Fruit fly (Drosophila melanogaster): ENCODE measurements around the gene Obp69a.

Obp69a gene

dm6 chr3L:12420437-12420836 is 24.5 kb downstream of the Obp69a start (continued):
- no peak for TF ChIP-seq CG7368 (GFP tag; optimal IDR thresholded peaks at IDR 0.05)
- TF ChIP-seq Ets21C (GFP tag; optimal IDR thresholded peaks at IDR 0.05): no peak
- TF ChIP-seq CG31627 (GFP tag; optimal IDR thresholded peaks at IDR 0.05): peak; percentile 9
- TF ChIP-seq net (GFP tag; optimal IDR thresholded peaks at IDR 0.05): no peak
- no peak for TF ChIP-seq CG6808 (GFP tag; optimal IDR thresholded peaks at IDR 0.05)
- TF ChIP-seq CG16779 (tag; optimal IDR thresholded peaks at IDR 0.05): no peak
- no peak for TF ChIP-seq Sox15 (GFP tag; optimal IDR thresholded peaks at IDR 0.05)
- TF ChIP-seq cyc (GFP tag; optimal IDR thresholded peaks at IDR 0.05): peak; percentile 64
- TF ChIP-seq CG8119 (GFP tag; IDR thresholded peaks at IDR 0.05): no peak
- no peak for TF ChIP-seq Smox (GFP tag; optimal IDR thresholded peaks at IDR 0.05)
- TF ChIP-seq CG6163 (GFP tag; IDR thresholded peaks at IDR 0.05): 0 out of 3 replicates have a peak, but pooled peaks have one; percentile 38
- no peak for TF ChIP-seq Gug (GFP tag; IDR thresholded peaks at IDR 0.05)
- TF ChIP-seq CG11294 (GFP tag; IDR thresholded peaks at IDR 0.05): no peak
- no peak for TF ChIP-seq CG6854 (GFP tag; optimal IDR thresholded peaks at IDR 0.05)
- TF ChIP-seq CG11902 (GFP tag; optimal IDR thresholded peaks at IDR 0.05): no peak
- TF ChIP-seq dsx (GFP tag; optimal IDR thresholded peaks at IDR 0.05; ENCODE audit: poor library complexity, severe bottlenecking): peak; percentile 25
- TF ChIP-seq vri (GFP tag; optimal IDR thresholded peaks at IDR 0.05): no peak

- no peak for TF ChIP-seq CG9139 (GFP tag; optimal IDR thresholded peaks at IDR 0.05)
- TF ChIP-seq CG6163 (GFP tag; IDR thresholded peaks at IDR 0.05): 0 out of 3 replicates have a peak, but pooled peaks have one; percentile 7
- no peak for TF ChIP-seq Ets21C (GFP tag; optimal IDR thresholded peaks at IDR 0.05)
- TF ChIP-seq CG10631 (GFP tag; optimal IDR thresholded peaks at IDR 0.05): no peak
- TF ChIP-seq CG6276 (GFP tag; optimal IDR thresholded peaks at IDR 0.05): no peak
- TF ChIP-seq eg (GFP tag; IDR thresholded peaks at IDR 0.05): peak; percentile 30; the same call in 1 of the 3 replicates
- no peak for TF ChIP-seq CG3032 (tag; optimal IDR thresholded peaks at IDR 0.05)
- TF ChIP-seq CG3919 (GFP tag; optimal IDR thresholded peaks at IDR 0.05): peak; percentile 61
These were observed 36.5 kb downstream of the Obp69a start, which contains the start of gene toe for dm6 chr3L:12432392-12433012. Gene toe (minus strand): TSS chr3L:12432668.

dm6 chr3L:12433710-12434109 is 37.7 kb downstream of the Obp69a start:
- TF ChIP-seq svp (GFP tag) (peak; percentile 53), CG8319 (GFP tag; optimal IDR thresholded peaks at IDR 0.05) (no peak), CG6854 (GFP tag; optimal IDR thresholded peaks at IDR 0.05) (no peak), Eip93F (GFP tag; optimal IDR thresholded peaks at IDR 0.05) (no peak), spab (GFP tag; optimal IDR thresholded peaks at IDR 0.05) (no peak), CG7368 (GFP tag; optimal IDR thresholded peaks at IDR 0.05) (peak; percentile 40), lz (GFP tag; optimal IDR thresholded peaks at IDR 0.05) (no peak), Blimp-1 (GFP tag; optimal IDR thresholded peaks at IDR 0.05) (no peak)

dm6 chr3L:12434432-12434831 is 38.5 kb downstream of the Obp69a start:
- TF ChIP-seq CG16779 (tag; optimal IDR thresholded peaks at IDR 0.05) (no peak), Hr4 (GFP tag; optimal IDR thresholded peaks at IDR 0.05) (no peak), vri (GFP tag; optimal IDR thresholded peaks at IDR 0.05) (peak; percentile 76), CG6276 (GFP tag; optimal IDR thresholded peaks at IDR 0.05) (no peak), fkh (GFP tag; optimal IDR thresholded peaks at IDR 0.05) (peak; percentile 60)

dm6 chr3L:12442593-12442992 is 46.6 kb downstream of the Obp69a start:
- TF ChIP-seq Eip75B (GFP tag; optimal IDR thresholded peaks at IDR 0.05): peak; percentile 55
- TF ChIP-seq topi (GFP tag; optimal IDR thresholded peaks at IDR 0.05): peak; percentile 64
- peak; percentile 35 for TF ChIP-seq spab (GFP tag; optimal IDR thresholded peaks at IDR 0.05)
- TF ChIP-seq dsx (GFP tag; optimal IDR thresholded peaks at IDR 0.05; ENCODE audit: poor library complexity, severe bottlenecking): peak; percentile 87
- TF ChIP-seq pdm3 (GFP tag; optimal IDR thresholded peaks at IDR 0.05): peak; percentile 78
- peak; percentile 70 for TF ChIP-seq acj6 (GFP tag; optimal IDR thresholded peaks at IDR 0.05)
- TF ChIP-seq fd85E (GFP tag; optimal IDR thresholded peaks at IDR 0.05): no peak
- TF ChIP-seq Met (GFP tag; optimal IDR thresholded peaks at IDR 0.05): peak; percentile 77
- peak; percentile 76 for TF ChIP-seq CG6808 (GFP tag; optimal IDR thresholded peaks at IDR 0.05)
- peak; percentile 75 for TF ChIP-seq Smox (GFP tag; optimal IDR thresholded peaks at IDR 0.05)
- TF ChIP-seq CG8319 (GFP tag; optimal IDR thresholded peaks at IDR 0.05): peak; percentile 15
- peak; percentile 66 for TF ChIP-seq CG8119 (GFP tag; IDR thresholded peaks at IDR 0.05)
- peak; percentile 88 for TF ChIP-seq svp (GFP tag)
- peak; percentile 75 for TF ChIP-seq CG10669 (GFP tag; optimal IDR thresholded peaks at IDR 0.05)
- peak; percentile 53 for TF ChIP-seq net (GFP tag; optimal IDR thresholded peaks at IDR 0.05)
- peak; percentile 50; the same call in 1 of the 3 replicates for TF ChIP-seq eg (GFP tag; IDR thresholded peaks at IDR 0.05)
- TF ChIP-seq CG6792 (GFP tag; optimal IDR thresholded peaks at IDR 0.05): peak; percentile 52
- TF ChIP-seq CG34406 (GFP tag; optimal IDR thresholded peaks at IDR 0.05): peak; percentile 73
- no peak for TF ChIP-seq dac (GFP tag; optimal IDR thresholded peaks at IDR 0.05)
- TF ChIP-seq lz (GFP tag; optimal IDR thresholded peaks at IDR 0.05): peak; percentile 47
- TF ChIP-seq Sox15 (GFP tag; optimal IDR thresholded peaks at IDR 0.05): peak; percentile 51
- TF ChIP-seq Gug (GFP tag; IDR thresholded peaks at IDR 0.05): no peak
- peak; percentile 28 for TF ChIP-seq CG1621 (tag; optimal IDR thresholded peaks at IDR 0.05)
